Fruit fly (Drosophila melanogaster): ENCODE measurements around the gene Npc1a.

Gene Npc1a

dm6 chr2L:10251592-10251991 lies 30.6 kb upstream of the Npc1a start, which contains the start of gene Ror:
TSS of gene Ror (plus strand) at chr2L:10251843.
- TF ChIP-seq CG17806 (tag; optimal IDR thresholded peaks at IDR 0.05) (no peak), CG8301 (tag; optimal IDR thresholded peaks at IDR 0.05) (no peak), CG8159 (tag; optimal IDR thresholded peaks at IDR 0.05) (no peak), CG9948 (tag; optimal IDR thresholded peaks at IDR 0.05) (no peak), CG10348 (GFP tag; IDR thresholded peaks at IDR 0.05) (no peak), EcR (GFP tag; optimal IDR thresholded peaks at IDR 0.05) (peak; percentile 69), rn (GFP tag; IDR thresholded peaks at IDR 0.05) (no peak)

- TF ChIP-seq Pif1B (GFP tag; optimal IDR thresholded peaks at IDR 0.05) (no peak), EcR (GFP tag; optimal IDR thresholded peaks at IDR 0.05) (peak; percentile 43)
These were observed 29.4 kb upstream of the Npc1a start, which contains the start of the genes bsk and CG31717 for dm6 chr2L:10250441-10250847. TSS of gene bsk (minus strand) at chr2L:10250501. TSS of gene CG31717 (plus strand) at chr2L:10250737.

- TF ChIP-seq fd96Ca (GFP tag; IDR thresholded peaks at IDR 0.05) = no peak
- TF ChIP-seq CG10348 (GFP tag; IDR thresholded peaks at IDR 0.05) = no peak
- TF ChIP-seq Ets98B (GFP tag; IDR thresholded peaks at IDR 0.05) = no peak
- TF ChIP-seq CG14655 (GFP tag; optimal IDR thresholded peaks at IDR 0.05) = no peak
- no peak for TF ChIP-seq D1 (tag; optimal IDR thresholded peaks at IDR 0.05)
- no peak for TF ChIP-seq CG8301 (tag; optimal IDR thresholded peaks at IDR 0.05)
- TF ChIP-seq Snoo (tag; optimal IDR thresholded peaks at IDR 0.05) = no peak
- TF ChIP-seq Pif1A (GFP tag; optimal IDR thresholded peaks at IDR 0.05) = no peak
These were observed 28.7 kb upstream of the Npc1a start for dm6 chr2L:10249655-10250202.

dm6 chr2L:10246785-10247190 lies 25.8 kb upstream of the Npc1a start, which contains the start of gene chico:
TSS of gene chico (minus strand) at chr2L:10247078.
- TF ChIP-seq CG17806 (tag; optimal IDR thresholded peaks at IDR 0.05) = no peak
- TF ChIP-seq CG14655 (GFP tag; optimal IDR thresholded peaks at IDR 0.05) = no peak
- TF ChIP-seq CG10348 (GFP tag; IDR thresholded peaks at IDR 0.05) = no peak
- no peak for TF ChIP-seq Pif1B (GFP tag; optimal IDR thresholded peaks at IDR 0.05)
- no peak for TF ChIP-seq D1 (tag; optimal IDR thresholded peaks at IDR 0.05)
- TF ChIP-seq CG8301 (tag; optimal IDR thresholded peaks at IDR 0.05) = no peak
- TF ChIP-seq CG8159 (tag; optimal IDR thresholded peaks at IDR 0.05) = no peak
- TF ChIP-seq rn (GFP tag; IDR thresholded peaks at IDR 0.05) = no peak
- no peak for TF ChIP-seq CG9948 (tag; optimal IDR thresholded peaks at IDR 0.05)
- no peak for TF ChIP-seq Pif1A (GFP tag; optimal IDR thresholded peaks at IDR 0.05)
- TF ChIP-seq fd96Ca (GFP tag; IDR thresholded peaks at IDR 0.05) = no peak
- TF ChIP-seq CG13204 (GFP tag; optimal IDR thresholded peaks at IDR 0.05) = no peak
- no peak for TF ChIP-seq CG34367 (tag; optimal IDR thresholded peaks at IDR 0.05)
- TF ChIP-seq EcR (GFP tag; optimal IDR thresholded peaks at IDR 0.05) = no peak
- TF ChIP-seq CG12605 (GFP tag; IDR thresholded peaks at IDR 0.05) = no peak
- no peak for TF ChIP-seq CG4496 (GFP tag; IDR thresholded peaks at IDR 0.05)
- no peak for TF ChIP-seq Snoo (tag; optimal IDR thresholded peaks at IDR 0.05)
- no peak for TF ChIP-seq gl (tag; optimal IDR thresholded peaks at IDR 0.05)
- no peak for TF ChIP-seq CG32121 (GFP tag; IDR thresholded peaks at IDR 0.05)
- TF ChIP-seq Ets98B (GFP tag; IDR thresholded peaks at IDR 0.05) = no peak

dm6 chr2L:10238726-10239652 lies 18.0 kb upstream of the Npc1a start, which contains the start of gene me31B:
TSS of gene me31B (plus strand) at chr2L:10239341.
- TF ChIP-seq CG9948 (tag; optimal IDR thresholded peaks at IDR 0.05) = peak; percentile 16
- no peak for TF ChIP-seq CG13204 (GFP tag; optimal IDR thresholded peaks at IDR 0.05)

- TF ChIP-seq CG32121 (GFP tag; IDR thresholded peaks at IDR 0.05) (no peak), CG9948 (tag; optimal IDR thresholded peaks at IDR 0.05) (no peak), EcR (GFP tag; optimal IDR thresholded peaks at IDR 0.05) (no peak)
These were observed 16.9 kb upstream of the Npc1a start, which contains the start of gene mthl15 for dm6 chr2L:10237725-10238446. TSS of gene mthl15 (minus strand) at chr2L:10238317.

- TF ChIP-seq CG13204 (GFP tag; optimal IDR thresholded peaks at IDR 0.05) = no peak
These were observed 11.8 kb upstream of the Npc1a start for dm6 chr2L:10232827-10233226.

Data from whole organism, pupa.